Fruit fly (Drosophila melanogaster): ENCODE measurements around the gene Kaz.

Gene Kaz

dm6 chr3R:24875939-24876842 lies 46.4 kb upstream of the Kaz start, which contains the start of gene CG3744 (continued):
- TF ChIP-seq Scr (GFP tag; IDR thresholded peaks at IDR 0.05; ENCODE audit: partially characterized antibody) (peak; percentile 97), pnt (GFP tag; optimal IDR thresholded peaks at IDR 0.05) (peak; percentile 82), CG43689 (GFP tag; IDR thresholded peaks at IDR 0.05) (peak; percentile 82), pita (GFP tag; optimal IDR thresholded peaks at IDR 0.05) (no peak), tap (tag; optimal IDR thresholded peaks at IDR 0.05) (peak; percentile 85), CG6654 (GFP tag; optimal IDR thresholded peaks at IDR 0.05) (peak; percentile 57), CG14441 (GFP tag; IDR thresholded peaks at IDR 0.05) (peak; percentile 94), CG31441 (GFP tag; IDR thresholded peaks at IDR 0.05) (peak; percentile 89), CG12769 (tag; optimal IDR thresholded peaks at IDR 0.05) (no peak), Xrp1 (GFP tag; IDR thresholded peaks at IDR 0.05) (peak; percentile 95), CG17568 (GFP tag; optimal IDR thresholded peaks at IDR 0.05) (no peak), CG18619 (GFP tag; optimal IDR thresholded peaks at IDR 0.05) (peak; percentile 90), BtbVII (GFP tag; optimal IDR thresholded peaks at IDR 0.05) (peak; percentile 77), CG9609 (GFP tag; optimal IDR thresholded peaks at IDR 0.05) (peak; percentile 77), lmd (GFP tag; IDR thresholded peaks at IDR 0.05) (peak; percentile 93), CG2889 (GFP tag; IDR thresholded peaks at IDR 0.05) (peak; percentile 85), kah (GFP tag; optimal IDR thresholded peaks at IDR 0.05) (no peak), CG14014 (GFP tag; IDR thresholded peaks at IDR 0.05) (peak; percentile 95), TFAM (GFP tag; optimal IDR thresholded peaks at IDR 0.05) (peak; percentile 19), tna (GFP tag; IDR thresholded peaks at IDR 0.05; ENCODE audit: partially characterized antibody) (peak; percentile 88), corto (GFP tag; optimal IDR thresholded peaks at IDR 0.05) (peak; percentile 44), CG15269 (tag; optimal IDR thresholded peaks at IDR 0.05) (peak; percentile 90), CG12236 (GFP tag; optimal IDR thresholded peaks at IDR 0.05) (no peak), Fer1 (GFP tag; optimal IDR thresholded peaks at IDR 0.05) (peak; percentile 85), CG7987 (GFP tag; optimal IDR thresholded peaks at IDR 0.05) (peak; percentile 52), Atf6 (GFP tag; IDR thresholded peaks at IDR 0.05) (peak; percentile 82), CG11504 (tag; optimal IDR thresholded peaks at IDR 0.05) (peak; percentile 88), CG11093 (GFP tag; IDR thresholded peaks at IDR 0.05) (peak; percentile 83), CkIIα-i1 (GFP tag; IDR thresholded peaks at IDR 0.05) (0 out of 2 replicates have a peak, but pooled peaks have one; percentile 52), H15 (GFP tag; IDR thresholded peaks at IDR 0.05) (peak; percentile 93), Hr78 (GFP tag; optimal IDR thresholded peaks at IDR 0.05) (no peak), ERR (GFP tag; optimal IDR thresholded peaks at IDR 0.05) (peak; percentile 61), CG10979 (tag; optimal IDR thresholded peaks at IDR 0.05) (peak; percentile 84), fd96Cb (tag; optimal IDR thresholded peaks at IDR 0.05) (peak; percentile 81), CG8944 (GFP tag; optimal IDR thresholded peaks at IDR 0.05) (peak; percentile 69), slbo (GFP tag; IDR thresholded peaks at IDR 0.05) (peak; percentile 99), CG10431 (GFP tag; optimal IDR thresholded peaks at IDR 0.05) (peak; percentile 48), CG7963 (GFP tag; IDR thresholded peaks at IDR 0.05; ENCODE audit: partially characterized antibody) (peak; percentile 93), zfh2 (GFP tag; optimal IDR thresholded peaks at IDR 0.05) (peak; percentile 89), CG15011 (GFP tag; optimal IDR thresholded peaks at IDR 0.05) (peak; percentile 53), CTCF (GFP tag; optimal IDR thresholded peaks at IDR 0.05) (no peak), Mad (GFP tag; optimal IDR thresholded peaks at IDR 0.05) (peak; percentile 81), cato (GFP tag; optimal IDR thresholded peaks at IDR 0.05; ENCODE audit: borderline replicate concordance) (peak; percentile 29), Mrtf (GFP tag; IDR thresholded peaks at IDR 0.05) (peak; percentile 94), CG31365 (tag; optimal IDR thresholded peaks at IDR 0.05) (no peak), CG11695 (GFP tag; IDR thresholded peaks at IDR 0.05) (peak; percentile 89), Dip2 (GFP tag; IDR thresholded peaks at IDR 0.05) (0 out of 2 replicates have a peak, but pooled peaks have one; percentile 9), CG9727 (GFP tag; optimal IDR thresholded peaks at IDR 0.05) (peak; percentile 88), dm (GFP tag; optimal IDR thresholded peaks at IDR 0.05) (no peak)

Data from whole organism, embryonic.